Worm (Caenorhabditis elegans): ENCODE measurements around the gene F28F8.9.

- TF ChIP-seq tab-1 (GFP tag; IDR thresholded peaks at IDR 0.05) (no peak), flt-1 (GFP tag; IDR thresholded peaks at IDR 0.05) (no peak), klf-2 (GFP tag; conservative IDR thresholded peaks at IDR 0.05) (no peak), med-1 (GFP tag; optimal IDR thresholded peaks at IDR 0.05; ENCODE audit: insufficient read depth) (no peak), ztf-29 (GFP tag; IDR thresholded peaks at IDR 0.05) (no peak), ztf-23 (GFP tag; IDR thresholded peaks at IDR 0.05) (no peak), T22C8.4 (GFP tag; IDR thresholded peaks at IDR 0.05) (no peak), ref-1 (GFP tag; conservative IDR thresholded peaks at IDR 0.05) (no peak)
Observed at ce11 chrV:15559729-15560128, 18.7 kb downstream of the F28F8.9 start.

Measured in whole organism, midembryonic.